Fruit fly (Drosophila melanogaster): ENCODE measurements around the gene CG9130.

CG9130 gene

DNA sequence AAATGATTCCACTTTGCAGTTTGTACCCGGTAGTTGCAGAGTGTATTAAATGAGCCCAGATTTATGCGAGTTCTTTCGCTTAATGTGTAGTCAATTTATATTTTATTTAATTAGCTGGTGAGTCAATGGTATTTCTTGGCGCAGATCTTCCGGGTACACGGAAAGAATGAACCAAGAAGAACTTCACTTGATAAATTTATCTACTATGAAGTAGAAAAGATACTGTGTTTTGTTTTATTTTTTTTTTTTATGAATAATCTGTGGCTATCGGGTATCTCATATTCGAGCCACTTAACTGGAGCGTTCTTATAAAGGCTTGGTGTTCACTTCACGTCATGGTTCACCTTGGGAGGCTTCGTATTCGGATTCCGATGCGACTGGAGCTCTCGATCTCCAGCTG, 13.2 kb downstream of the CG9130 start:
- TF ChIP-seq EcR (GFP tag; optimal IDR thresholded peaks at IDR 0.05), result no peak
- peak; percentile 57 for TF ChIP-seq pan (optimal IDR thresholded peaks at IDR 0.05)
- no peak for TF ChIP-seq CG8478 (optimal IDR thresholded peaks at IDR 0.05)

- TF ChIP-seq usp (GFP tag; optimal IDR thresholded peaks at IDR 0.05) (no peak), CG8478 (optimal IDR thresholded peaks at IDR 0.05) (no peak), Dll (optimal IDR thresholded peaks at IDR 0.05) (no peak), psq (optimal IDR thresholded peaks at IDR 0.05) (no peak), pan (optimal IDR thresholded peaks at IDR 0.05) (no peak)
These were observed 13.7 kb downstream of the CG9130 start for dm6 chr3L:1265423-1266002.

dm6 chr3L:1269013-1269412, 17.2 kb downstream of the CG9130 start:
- TF ChIP-seq Dll (optimal IDR thresholded peaks at IDR 0.05) (no peak), pan (optimal IDR thresholded peaks at IDR 0.05) (no peak), EcR (GFP tag; optimal IDR thresholded peaks at IDR 0.05) (no peak), psq (optimal IDR thresholded peaks at IDR 0.05) (no peak), usp (GFP tag; optimal IDR thresholded peaks at IDR 0.05) (no peak), CG8478 (optimal IDR thresholded peaks at IDR 0.05) (no peak)

DNA sequence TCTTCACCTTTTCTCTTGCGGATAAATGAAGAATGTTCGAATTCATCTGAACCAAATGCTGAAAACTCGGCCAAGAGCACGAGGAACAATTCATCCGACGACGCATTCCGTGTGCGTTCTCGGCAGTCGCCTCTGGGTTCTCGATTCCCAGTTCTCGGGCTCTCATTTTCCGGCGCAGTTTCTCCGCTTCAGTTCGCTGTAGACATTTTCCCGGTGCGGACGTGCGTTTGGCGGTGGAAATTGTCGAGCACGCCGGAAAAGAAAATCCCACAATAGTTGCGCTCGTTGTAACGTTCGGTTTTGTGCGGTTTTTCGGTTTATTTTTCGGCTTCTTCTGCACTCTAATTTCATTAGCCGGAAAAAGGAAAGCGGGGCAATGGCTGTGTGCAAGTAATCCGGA, 24.0 kb downstream of the CG9130 start, which contains the start of gene CG32333:
CG32333 (plus strand) TSS at position 190 of the 400 bp plus-strand sequence.
- no peak for TF ChIP-seq pan (optimal IDR thresholded peaks at IDR 0.05)

DNA sequence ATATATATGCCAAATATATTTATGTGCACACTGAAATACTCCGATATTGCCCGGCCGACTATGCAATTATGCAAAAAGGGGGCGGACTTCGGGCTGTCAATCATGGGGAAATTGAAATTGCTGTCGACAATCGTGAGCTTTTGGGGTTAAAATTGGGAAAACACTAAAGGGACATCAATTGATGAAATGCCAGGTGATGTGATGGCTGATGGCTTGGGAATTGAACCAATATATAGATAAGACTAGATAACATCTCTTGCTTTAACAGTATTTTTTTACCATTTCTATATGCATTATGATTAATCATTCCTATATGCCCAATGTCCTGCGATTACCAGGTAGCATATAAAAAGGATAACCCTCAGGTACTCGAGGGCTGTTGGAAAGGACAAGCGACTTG, 26.1 kb downstream of the CG9130 start:
- TF ChIP-seq EcR (GFP tag; optimal IDR thresholded peaks at IDR 0.05), result no peak
- no peak for TF ChIP-seq Dll (optimal IDR thresholded peaks at IDR 0.05)
- TF ChIP-seq psq (optimal IDR thresholded peaks at IDR 0.05), result no peak
- no peak for TF ChIP-seq CG8478 (optimal IDR thresholded peaks at IDR 0.05)
- no peak for TF ChIP-seq pan (optimal IDR thresholded peaks at IDR 0.05)
- no peak for TF ChIP-seq usp (GFP tag; optimal IDR thresholded peaks at IDR 0.05)

- TF ChIP-seq Dll (optimal IDR thresholded peaks at IDR 0.05) (no peak), psq (optimal IDR thresholded peaks at IDR 0.05) (no peak), EcR (GFP tag; optimal IDR thresholded peaks at IDR 0.05) (no peak), usp (GFP tag; optimal IDR thresholded peaks at IDR 0.05) (no peak), CG8478 (optimal IDR thresholded peaks at IDR 0.05) (no peak), pan (optimal IDR thresholded peaks at IDR 0.05) (no peak)
These were observed 27.9 kb downstream of the CG9130 start for dm6 chr3L:1279685-1280084.

DNA sequence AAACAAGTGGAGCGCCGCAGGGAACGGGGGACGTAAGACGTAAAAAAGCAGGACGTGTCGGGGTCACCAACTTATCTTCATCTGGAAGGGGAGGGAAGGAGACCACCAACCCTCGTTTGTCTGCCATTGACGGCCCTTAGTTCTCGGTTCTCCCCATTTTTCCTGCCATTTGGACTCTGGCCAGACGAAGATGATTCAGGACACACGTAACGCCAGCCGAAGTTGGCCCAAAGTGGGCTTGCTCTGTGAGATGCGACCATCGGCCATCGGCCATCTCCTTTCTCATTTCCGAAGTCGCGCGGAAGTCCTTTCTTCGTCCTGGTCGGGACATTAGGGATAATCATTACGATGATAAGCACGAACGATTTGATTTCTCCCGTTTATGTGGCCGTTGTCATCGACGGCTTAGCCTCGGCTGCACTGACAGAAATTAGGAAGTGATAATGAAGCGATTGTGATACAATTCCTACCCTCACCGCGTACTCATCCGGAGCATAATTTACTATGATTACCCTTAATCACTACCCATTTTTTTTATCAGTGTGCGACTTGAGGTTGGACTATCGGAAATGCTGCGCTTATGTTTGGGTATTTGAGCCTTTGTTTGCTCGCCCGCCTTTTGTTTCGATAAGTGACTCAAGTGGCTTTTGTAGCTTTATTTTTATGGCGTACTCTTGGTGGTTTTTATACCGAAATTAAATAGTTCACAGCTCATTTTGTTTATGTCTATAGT, 29.2 kb downstream of the CG9130 start:
- TF ChIP-seq psq (optimal IDR thresholded peaks at IDR 0.05), result no peak
- TF ChIP-seq CG8478 (optimal IDR thresholded peaks at IDR 0.05), result no peak
- TF ChIP-seq EcR (GFP tag; optimal IDR thresholded peaks at IDR 0.05), result no peak
- no peak for TF ChIP-seq pan (optimal IDR thresholded peaks at IDR 0.05)
- no peak for TF ChIP-seq Dll (optimal IDR thresholded peaks at IDR 0.05)
- no peak for TF ChIP-seq usp (GFP tag; optimal IDR thresholded peaks at IDR 0.05)

DNA sequence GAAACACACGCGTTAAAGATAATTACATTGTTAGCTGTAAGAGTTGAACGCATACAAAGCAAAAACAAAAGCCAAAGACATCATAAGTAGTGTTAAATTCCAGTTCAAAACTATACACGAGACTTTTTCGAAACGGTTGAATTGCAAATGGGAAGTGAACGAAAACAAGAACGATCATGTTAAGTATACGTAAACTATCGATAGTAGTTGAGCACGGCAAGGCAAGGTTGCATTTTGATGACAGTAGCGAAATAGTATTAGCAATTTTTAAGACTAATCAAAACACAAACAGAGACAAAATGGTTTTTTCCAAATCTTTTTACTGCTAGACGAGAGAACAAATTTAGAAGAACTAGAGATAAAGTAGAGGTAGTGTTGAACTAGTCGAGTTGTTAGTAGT, 43.0 kb downstream of the CG9130 start:
- TF ChIP-seq pan (optimal IDR thresholded peaks at IDR 0.05) (no peak), psq (optimal IDR thresholded peaks at IDR 0.05) (no peak), Dll (optimal IDR thresholded peaks at IDR 0.05) (no peak), CG8478 (optimal IDR thresholded peaks at IDR 0.05) (no peak), usp (GFP tag; optimal IDR thresholded peaks at IDR 0.05) (no peak), EcR (GFP tag; optimal IDR thresholded peaks at IDR 0.05) (no peak)

DNA sequence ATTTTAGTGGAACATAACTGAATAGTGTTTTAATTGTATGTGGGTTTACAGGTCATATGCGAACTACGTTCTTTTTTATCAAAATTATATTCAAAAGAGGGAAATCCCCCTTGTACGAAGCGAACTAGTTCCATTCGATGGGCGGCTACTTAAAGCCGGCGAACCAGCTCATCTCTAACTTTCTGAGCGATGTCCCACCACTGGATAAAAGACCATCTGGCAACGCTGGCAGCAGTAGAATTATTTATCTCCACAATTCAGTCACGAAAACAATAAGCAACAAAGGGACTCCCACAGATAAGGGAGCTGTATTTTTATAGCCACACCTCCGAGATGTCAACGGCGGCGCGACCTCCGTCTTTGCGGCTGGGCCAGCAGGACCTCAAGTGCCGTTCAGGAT, 43.9 kb downstream of the CG9130 start, which contains the start of gene Rabex-5:
Rabex-5 (plus strand) TSS at position 221 of the 400 bp plus-strand sequence.
- TF ChIP-seq pan (optimal IDR thresholded peaks at IDR 0.05), result no peak
- TF ChIP-seq psq (optimal IDR thresholded peaks at IDR 0.05), result no peak
- no peak for TF ChIP-seq Dll (optimal IDR thresholded peaks at IDR 0.05)
- TF ChIP-seq CG8478 (optimal IDR thresholded peaks at IDR 0.05), result no peak
- TF ChIP-seq usp (GFP tag; optimal IDR thresholded peaks at IDR 0.05), result no peak
- no peak for TF ChIP-seq EcR (GFP tag; optimal IDR thresholded peaks at IDR 0.05)

DNA sequence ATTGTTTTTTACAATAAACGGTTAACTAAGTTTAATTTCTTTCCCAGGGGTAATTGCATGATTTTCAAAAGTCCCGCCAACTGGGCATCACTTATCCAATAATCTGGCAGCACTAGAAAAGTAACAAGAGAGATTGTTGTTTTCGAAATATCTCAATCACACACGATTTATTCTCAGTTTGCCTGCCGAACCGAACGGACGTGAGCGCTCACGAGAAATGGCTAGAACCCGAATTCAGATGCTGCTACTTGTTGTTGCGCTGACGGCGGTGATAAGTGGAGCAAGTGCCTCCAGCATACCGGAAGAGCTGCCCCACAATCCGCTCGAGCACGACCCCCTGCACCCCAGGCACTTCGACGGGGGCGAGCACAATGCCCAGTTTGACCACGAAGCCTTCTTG, 46.7 kb downstream of the CG9130 start, which contains the start of gene scf:
scf (plus strand) TSS at position 164 of the 400 bp plus-strand sequence.
- no peak for TF ChIP-seq psq (optimal IDR thresholded peaks at IDR 0.05)

dm6 chr3L:1300076-1300635, 48.3 kb downstream of the CG9130 start:
- TF ChIP-seq pan (optimal IDR thresholded peaks at IDR 0.05), result no peak
- no peak for TF ChIP-seq EcR (GFP tag; optimal IDR thresholded peaks at IDR 0.05)
- no peak for TF ChIP-seq Dll (optimal IDR thresholded peaks at IDR 0.05)
- no peak for TF ChIP-seq CG8478 (optimal IDR thresholded peaks at IDR 0.05)
- no peak for TF ChIP-seq usp (GFP tag; optimal IDR thresholded peaks at IDR 0.05)
- no peak for TF ChIP-seq psq (optimal IDR thresholded peaks at IDR 0.05)

DNA sequence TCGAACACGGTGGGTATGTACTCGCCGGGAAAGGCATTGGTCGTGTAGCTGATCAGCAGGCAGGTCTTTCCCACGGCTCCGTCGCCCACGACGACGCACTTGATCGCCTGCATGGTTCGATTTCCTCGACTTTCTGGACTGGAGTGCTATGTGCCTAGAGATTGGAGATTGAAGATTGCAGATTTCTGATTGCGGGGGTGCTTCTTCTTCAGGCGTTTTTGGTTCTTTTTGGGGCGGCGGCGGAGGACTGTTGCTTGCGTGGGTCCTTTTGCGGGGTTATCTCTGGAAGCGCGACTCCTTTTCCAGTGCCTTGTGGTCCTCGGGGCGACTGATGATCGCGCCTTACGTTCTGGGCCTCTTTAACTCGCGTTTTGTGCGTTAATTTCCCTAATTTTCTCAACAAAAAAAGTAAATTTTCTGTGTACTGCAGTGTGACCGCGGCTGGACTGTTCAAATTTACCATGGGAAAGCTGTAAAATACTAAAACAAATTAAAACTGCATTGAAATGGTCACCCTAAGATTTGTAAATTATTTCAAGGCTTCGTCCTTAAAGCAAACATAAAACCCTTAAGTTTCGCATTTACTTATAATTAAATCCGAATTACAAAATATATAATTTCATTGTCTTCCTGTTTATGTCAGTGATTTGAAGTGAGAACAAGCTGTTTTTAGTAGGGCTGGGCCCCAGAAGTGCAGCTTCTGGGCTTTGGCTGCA, 50.6 kb downstream of the CG9130 start, which contains the start of the genes Rac1 and Acat2:
Rac1 (minus strand) TSS at position 450 of the 716 bp plus-strand sequence.
Acat2 (plus strand) TSS at position 711 of the 716 bp plus-strand sequence.
- TF ChIP-seq psq (optimal IDR thresholded peaks at IDR 0.05) (no peak), usp (GFP tag; optimal IDR thresholded peaks at IDR 0.05) (no peak), Dll (optimal IDR thresholded peaks at IDR 0.05) (no peak), pan (optimal IDR thresholded peaks at IDR 0.05) (no peak), EcR (GFP tag; optimal IDR thresholded peaks at IDR 0.05) (no peak), CG8478 (optimal IDR thresholded peaks at IDR 0.05) (no peak)
